Fruit fly (Drosophila melanogaster) whole organism, embryonic: ENCODE measurements around the gene Hs2st.

ENCODE experiments used
- Atf3 ChIP-seq: fragments of 200-800 bp; sonication (Bioruptor generic); optimal IDR thresholded peaks from 3 replicates; lab custom pipeline; 2016; ENCODE audit warnings: missing biosample characterization, missing genetic modification characterization
- BEAF-32 ChIP-seq: fragments of 200-800 bp; sonication (Bioruptor generic); optimal IDR thresholded peaks from 3 replicates; lab custom pipeline; 2017; ENCODE audit warnings: missing biosample characterization, missing genetic modification characterization, mild to moderate bottlenecking, moderate library complexity, missing genetic modification reagents
- Bteb2 ChIP-seq: fragments of 200-800 bp; sonication (Bioruptor generic); optimal IDR thresholded peaks from 2 replicates; lab custom pipeline; 2016; ENCODE audit warnings: missing biosample characterization, missing genetic modification characterization
- CG10267 ChIP-seq: fragments of 200-800 bp; sonication (Bioruptor generic); optimal IDR thresholded peaks from 2 replicates; lab custom pipeline; 2018; ENCODE audit warnings: missing biosample characterization, mild to moderate bottlenecking, missing genetic modification characterization, moderate library complexity
- CG11695 ChIP-seq: fragments of 200-800 bp; sonication (Bioruptor generic); IDR thresholded peaks from 3 replicates; pipeline ENCODE4 v1.3.6; 2022; ENCODE audit warnings: missing biosample characterization, missing genetic modification characterization
- CG12299 ChIP-seq: fragments of 200-800 bp; sonication (Bioruptor generic); optimal IDR thresholded peaks from 2 replicates; lab custom pipeline; 2018; ENCODE audit warnings: missing biosample characterization, mild to moderate bottlenecking, missing genetic modification characterization
- CG1233 ChIP-seq: fragments of 200-800 bp; sonication (Bioruptor generic); optimal IDR thresholded peaks from 4 replicates; lab custom pipeline; 2018; ENCODE audit warnings: missing biosample characterization, mild to moderate bottlenecking, missing genetic modification characterization
- CG13123 ChIP-seq: fragments of 200-800 bp; sonication (Bioruptor generic); optimal IDR thresholded peaks from 2 replicates; lab custom pipeline; 2016; ENCODE audit warnings: missing biosample characterization, missing genetic modification characterization
- CG13424 ChIP-seq: fragments of 200-800 bp; sonication (Bioruptor generic); optimal IDR thresholded peaks from 2 replicates; lab custom pipeline; 2019; ENCODE audit warnings: missing biosample characterization, mild to moderate bottlenecking, missing genetic modification characterization, moderate library complexity
- CG15073 ChIP-seq: fragments of 200-800 bp; sonication (Bioruptor generic); optimal IDR thresholded peaks from 2 replicates; lab custom pipeline; 2016; ENCODE audit warnings: missing biosample characterization, missing genetic modification characterization
- CG15696 ChIP-seq: fragments of 200-800 bp; sonication (Bioruptor generic); optimal IDR thresholded peaks from 2 replicates; lab custom pipeline; 2019; ENCODE audit warnings: missing biosample characterization, mild to moderate bottlenecking, missing genetic modification characterization, moderate library complexity
- CG16863 ChIP-seq: fragments of 200-800 bp; sonication (Bioruptor generic); optimal IDR thresholded peaks from 3 replicates; lab custom pipeline; 2016; ENCODE audit warnings: missing biosample characterization, missing genetic modification characterization
- CG17612 ChIP-seq: fragments of 200-800 bp; sonication (Bioruptor generic); IDR thresholded peaks from 2 replicates; pipeline ENCODE4 v1.3.6; 2022; ENCODE audit warnings: missing biosample characterization, missing genetic modification characterization
- CG30020 ChIP-seq: fragments of 200-800 bp; optimal IDR thresholded peaks from 2 replicates; lab custom pipeline; 2019; ENCODE audit warnings: missing biosample characterization, mild to moderate bottlenecking, missing genetic modification characterization, moderate library complexity
- CG31224 ChIP-seq: fragments of 200-800 bp; sonication (Bioruptor generic); IDR thresholded peaks from 2 replicates; pipeline ENCODE4 v1.3.6; 2022; ENCODE audit warnings: missing biosample characterization, missing genetic modification characterization
- CG32772 ChIP-seq: fragments of 200-800 bp; sonication (Bioruptor generic); IDR thresholded peaks from 2 replicates; pipeline ENCODE4 v1.3.6; 2022; ENCODE audit warnings: missing biosample characterization, missing genetic modification characterization
- CG8388 ChIP-seq: fragments of 200-800 bp; sonication (Bioruptor generic); optimal IDR thresholded peaks from 2 replicates; lab custom pipeline; 2019; ENCODE audit warnings: missing biosample characterization, mild to moderate bottlenecking, missing genetic modification characterization, moderate library complexity
- Elba2 ChIP-seq: fragments of 200-800 bp; sonication (Bioruptor generic); optimal IDR thresholded peaks from 3 replicates; lab custom pipeline; 2016; ENCODE audit warnings: missing biosample characterization, missing genetic modification characterization
- Hmx ChIP-seq: fragments of 200-800 bp; sonication (Bioruptor generic); optimal IDR thresholded peaks from 2 replicates; lab custom pipeline; 2016; ENCODE audit warnings: missing biosample characterization, missing genetic modification characterization
- Hr78 ChIP-seq, 2 experiments: fragments of 200-800 bp in 1 of 2; fragments of >200 bp in 1 of 2; sonication (Bioruptor generic) in 1 of 2; optimal IDR thresholded peaks; 2 replicates each; lab custom pipeline; 2017 to 2019; ENCODE audit warnings: missing biosample characterization in 2 of 2, missing genetic modification characterization in 2 of 2, mild to moderate bottlenecking in 1 of 2, moderate library complexity in 1 of 2
- Lhr ChIP-seq: fragments of 200-800 bp; sonication (Bioruptor generic); optimal IDR thresholded peaks from 3 replicates; lab custom pipeline; 2017; ENCODE audit warnings: mild to moderate bottlenecking, missing biosample characterization, missing genetic modification reagents, missing genetic modification characterization
- Ptx1 ChIP-seq: fragments of 200-800 bp; sonication (Bioruptor generic); IDR thresholded peaks from 2 replicates; pipeline ENCODE4 v1.3.6; 2022; ENCODE audit warnings: missing biosample characterization, missing genetic modification characterization
- Spps ChIP-seq: fragments of 200-800 bp; sonication (Bioruptor generic); optimal IDR thresholded peaks from 2 replicates; lab custom pipeline; 2018; ENCODE audit warnings: missing biosample characterization, mild to moderate bottlenecking, missing genetic modification characterization
- Sry-δ ChIP-seq: fragments of 200-800 bp; sonication (Bioruptor generic); optimal IDR thresholded peaks from 2 replicates; lab custom pipeline; 2016; ENCODE audit warnings: missing biosample characterization, missing genetic modification characterization
- amos ChIP-seq: fragments of 200-800 bp; sonication (Bioruptor generic); IDR thresholded peaks from 2 replicates; pipeline ENCODE4 v1.3.6; 2022; ENCODE audit warnings: missing biosample characterization, missing genetic modification characterization; ENCODE audit not compliant: partially characterized antibody
- ap ChIP-seq: fragments of 200-800 bp; sonication (Bioruptor generic); IDR thresholded peaks from 2 replicates; pipeline ENCODE4 v1.3.6; 2022; ENCODE audit warnings: missing biosample characterization, missing genetic modification characterization
- bowl ChIP-seq: fragments of 200-800 bp; sonication (Bioruptor generic); IDR thresholded peaks from 2 replicates; pipeline ENCODE4 v1.3.6; 2022; ENCODE audit warnings: missing biosample characterization, missing genetic modification characterization
- caup ChIP-seq: fragments of 200-800 bp; sonication (Bioruptor generic); optimal IDR thresholded peaks from 3 replicates; lab custom pipeline; 2017; ENCODE audit warnings: missing biosample characterization, mild to moderate bottlenecking, missing genetic modification characterization, moderate library complexity; ENCODE audit not compliant: severe bottlenecking
- chn ChIP-seq: fragments of 200-800 bp; sonication (Bioruptor generic); optimal IDR thresholded peaks from 2 replicates; lab custom pipeline; 2016; ENCODE audit warnings: missing biosample characterization, missing genetic modification characterization
- corto ChIP-seq: fragments of 200-800 bp; sonication (Bioruptor generic); optimal IDR thresholded peaks from 2 replicates; lab custom pipeline; 2016; ENCODE audit warnings: missing biosample characterization, mild to moderate bottlenecking, missing genetic modification characterization, moderate library complexity
- cwo ChIP-seq: fragments of 200-800 bp; sonication (Bioruptor generic); optimal IDR thresholded peaks from 3 replicates; lab custom pipeline; 2017; ENCODE audit warnings: missing biosample characterization, missing genetic modification characterization, mild to moderate bottlenecking, moderate library complexity, missing genetic modification reagents
- dm ChIP-seq: fragments of 200-800 bp; sonication (Bioruptor generic); optimal IDR thresholded peaks from 3 replicates; lab custom pipeline; 2016; ENCODE audit warnings: missing biosample characterization, missing genetic modification characterization
- dmrt11E ChIP-seq: fragments of 200-800 bp; sonication (Bioruptor generic); optimal IDR thresholded peaks from 3 replicates; lab custom pipeline; 2018; ENCODE audit warnings: missing biosample characterization, mild to moderate bottlenecking, missing genetic modification characterization, moderate library complexity
- en ChIP-seq: fragments of 200-800 bp; sonication (Bioruptor generic); optimal IDR thresholded peaks from 2 replicates; lab custom pipeline; 2016; ENCODE audit warnings: missing biosample characterization, missing genetic modification characterization
- eve ChIP-seq, 2 experiments: fragments of >200 bp; optimal IDR thresholded peaks; 2 replicates each; lab custom pipeline; 2017; ENCODE audit warnings: missing biosample characterization in 2 of 2, missing genetic modification characterization in 2 of 2
- ind ChIP-seq: fragments of 200-800 bp; sonication (Bioruptor generic); optimal IDR thresholded peaks from 3 replicates; lab custom pipeline; 2016; ENCODE audit warnings: missing biosample characterization, missing genetic modification characterization
- jing ChIP-seq: fragments of 200-800 bp; sonication (Bioruptor generic); optimal IDR thresholded peaks from 2 replicates; lab custom pipeline; 2018; ENCODE audit warnings: missing biosample characterization, mild to moderate bottlenecking, missing genetic modification characterization
- jumu ChIP-seq: fragments of 200-800 bp; sonication (Bioruptor generic); optimal IDR thresholded peaks from 3 replicates; lab custom pipeline; 2016; ENCODE audit warnings: missing biosample characterization, missing genetic modification characterization
- lilli ChIP-seq: fragments of 200-800 bp; sonication (Bioruptor generic); optimal IDR thresholded peaks from 3 replicates; lab custom pipeline; 2016; ENCODE audit warnings: missing biosample characterization, missing genetic modification characterization
- maf-S ChIP-seq: fragments of 200-800 bp; sonication (Bioruptor generic); optimal IDR thresholded peaks from 2 replicates; lab custom pipeline; 2016; ENCODE audit warnings: missing biosample characterization, missing genetic modification characterization
- nerfin-1 ChIP-seq: fragments of 200-800 bp; sonication (Bioruptor generic); optimal IDR thresholded peaks from 3 replicates; lab custom pipeline; 2019; ENCODE audit warnings: missing biosample characterization, mild to moderate bottlenecking, missing genetic modification characterization, moderate library complexity
- otp ChIP-seq: fragments of 200-800 bp; sonication (Bioruptor generic); IDR thresholded peaks from 3 replicates; pipeline ENCODE4, ENCODE4 v1.3.6; 2022; ENCODE audit warnings: missing biosample characterization, missing genetic modification characterization
- slou ChIP-seq: fragments of 200-800 bp; sonication (Bioruptor generic); optimal IDR thresholded peaks from 3 replicates; lab custom pipeline; 2016; ENCODE audit warnings: missing biosample characterization, missing genetic modification characterization
- tap ChIP-seq: fragments of 200-800 bp; optimal IDR thresholded peaks from 3 replicates; lab custom pipeline; 2019; ENCODE audit warnings: missing biosample characterization, mild to moderate bottlenecking, missing genetic modification characterization, moderate library complexity
- tio ChIP-seq: fragments of 200-800 bp; sonication (Bioruptor generic); optimal IDR thresholded peaks from 2 replicates; lab custom pipeline; 2017; ENCODE audit warnings: missing biosample characterization, missing genetic modification characterization, inconsistent platforms
- twi ChIP-seq: fragments of 200-800 bp; optimal IDR thresholded peaks from 2 replicates; lab custom pipeline; 2019; ENCODE audit warnings: missing biosample characterization, mild to moderate bottlenecking, missing genetic modification characterization, moderate library complexity
- tx ChIP-seq: fragments of 200-800 bp; sonication (Bioruptor generic); optimal IDR thresholded peaks from 2 replicates; lab custom pipeline; 2016; ENCODE audit warnings: missing biosample characterization, missing genetic modification characterization
- unpg ChIP-seq: fragments of 200-800 bp; sonication (Bioruptor generic); optimal IDR thresholded peaks from 3 replicates; lab custom pipeline; 2018; ENCODE audit warnings: missing biosample characterization, mild to moderate bottlenecking, missing genetic modification characterization, moderate library complexity
- wdn ChIP-seq: fragments of 200-800 bp; sonication (Bioruptor generic); IDR thresholded peaks from 2 replicates; pipeline ENCODE4 v1.3.6; 2022; ENCODE audit warnings: missing biosample characterization, missing genetic modification characterization

The Hs2st gene

DNA sequence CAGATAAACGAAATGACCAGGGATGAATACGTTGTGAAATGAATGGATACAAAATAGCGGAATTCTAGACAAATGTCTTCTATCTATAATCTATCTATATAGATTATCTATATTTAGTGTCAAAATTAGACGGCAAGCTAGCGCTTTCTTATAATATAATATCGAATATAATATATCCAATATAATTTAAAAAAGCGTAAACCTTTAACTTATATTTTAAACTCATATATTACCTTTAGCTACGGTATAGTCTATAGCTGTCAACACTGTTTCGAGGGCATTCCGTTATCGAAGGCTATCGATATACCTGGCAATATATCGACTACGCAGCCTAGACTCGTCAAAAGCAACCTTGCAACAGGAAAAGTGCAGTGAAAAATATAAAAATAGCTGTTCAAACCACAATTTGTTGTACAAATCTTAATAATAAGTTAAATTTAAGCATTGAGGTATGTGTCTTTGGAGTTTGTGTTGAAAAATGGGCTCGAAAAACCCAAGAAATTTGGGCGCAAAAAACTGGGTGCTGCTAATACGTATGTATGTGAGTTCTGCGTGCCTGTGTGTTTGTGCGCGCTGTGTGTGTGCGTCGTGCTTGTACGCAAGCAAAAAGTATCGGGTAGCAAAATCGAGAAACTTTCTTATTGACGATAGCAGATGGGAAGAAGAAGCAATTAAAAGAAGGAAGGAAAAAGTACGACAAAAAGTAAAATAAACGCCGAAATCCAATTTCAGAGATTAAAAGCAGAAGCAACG is 48.6 kb upstream of the Hs2st start, which contains the start of the genes swm and Ctu2 (continued):
- TF ChIP-seq unpg (GFP tag; lab: Kevin White, UChicago) (peak; percentile 76), maf-S (no peak), ap (GFP tag; lab: Robert Waterston, UW) (no peak), amos (GFP tag; lab: Robert Waterston, UW) (peak; percentile 67), CG31224 (GFP tag; lab: Robert Waterston, UW) (peak; percentile 36; the same call in 1 of the 2 replicates), CG8388 (GFP tag; lab: Kevin White, UChicago) (peak; percentile 69), tx (GFP tag; lab: Kevin White, UChicago) (no peak), lilli (peak; percentile 28), Ptx1 (peak; percentile 72), slou (peak; percentile 34), Hr78 (GFP tag; optimal IDR thresholded peaks at IDR 0.05; lab: Kevin White, UChicago) (no peak), Spps (tag; lab: Kevin White, UChicago) (peak; percentile 13), dm (GFP tag; lab: Kevin White, UChicago) (peak; percentile 20), CG32772 (GFP tag; lab: Robert Waterston, UW) (peak; percentile 35; the same call in 1 of the 2 replicates), otp (GFP tag; lab: Robert Waterston, UW) (no peak), cwo (GFP tag; lab: Kevin White, UChicago) (peak; percentile 43), BEAF-32 (GFP tag; lab: Kevin White, UChicago) (peak; percentile 81), tap (tag; lab: Kevin White, UChicago) (no peak), CG16863 (GFP tag; lab: Kevin White, UChicago) (no peak), tio (no peak), CG11695 (peak; percentile 64; the same call in 2 of the 3 replicates), CG15696 (tag; lab: Kevin White, UChicago) (peak; percentile 80), CG10267 (peak; percentile 79), CG1233 (peak; percentile 41), jumu (GFP tag; lab: Kevin White, UChicago) (no peak), twi (tag; lab: Kevin White, UChicago) (peak; percentile 74), chn (GFP tag; lab: Kevin White, UChicago) (no peak), eve (GFP tag; optimal IDR thresholded peaks at IDR 0.05; lab: Kevin White, UChicago) (no peak), nerfin-1 (tag; lab: Kevin White, UChicago) (peak; percentile 72), wdn (GFP tag; lab: Robert Waterston, UW) (peak; percentile 29; the same call in 1 of the 2 replicates), CG13424 (tag; lab: Kevin White, UChicago) (peak; percentile 89), Bteb2 (GFP tag; lab: Kevin White, UChicago) (no peak), dmrt11E (tag; lab: Kevin White, UChicago) (peak; percentile 65), en (GFP tag; lab: Kevin White, UChicago) (no peak), ind (GFP tag; lab: Kevin White, UChicago) (peak; percentile 68), Elba2 (GFP tag; lab: Kevin White, UChicago) (peak; percentile 90), jing (GFP tag; lab: Kevin White, UChicago) (no peak), bowl (GFP tag; lab: Robert Waterston, UW) (no peak), Atf3 (no peak), CG17612 (GFP tag; lab: Robert Waterston, UW) (no peak), caup (GFP tag; lab: Kevin White, UChicago) (no peak), Lhr (no peak), CG12299 (tag; lab: Kevin White, UChicago) (peak; percentile 60), CG30020 (peak; percentile 83), Hmx (no peak), corto (GFP tag; lab: Kevin White, UChicago) (no peak), CG15073 (GFP tag; lab: Kevin White, UChicago) (no peak), Sry-δ (GFP tag; lab: Kevin White, UChicago) (peak; percentile 64), CG13123 (GFP tag; lab: Kevin White, UChicago) (no peak)
